Fruit fly (Drosophila melanogaster): ENCODE measurements around the gene Crag.

Crag gene

DNA sequence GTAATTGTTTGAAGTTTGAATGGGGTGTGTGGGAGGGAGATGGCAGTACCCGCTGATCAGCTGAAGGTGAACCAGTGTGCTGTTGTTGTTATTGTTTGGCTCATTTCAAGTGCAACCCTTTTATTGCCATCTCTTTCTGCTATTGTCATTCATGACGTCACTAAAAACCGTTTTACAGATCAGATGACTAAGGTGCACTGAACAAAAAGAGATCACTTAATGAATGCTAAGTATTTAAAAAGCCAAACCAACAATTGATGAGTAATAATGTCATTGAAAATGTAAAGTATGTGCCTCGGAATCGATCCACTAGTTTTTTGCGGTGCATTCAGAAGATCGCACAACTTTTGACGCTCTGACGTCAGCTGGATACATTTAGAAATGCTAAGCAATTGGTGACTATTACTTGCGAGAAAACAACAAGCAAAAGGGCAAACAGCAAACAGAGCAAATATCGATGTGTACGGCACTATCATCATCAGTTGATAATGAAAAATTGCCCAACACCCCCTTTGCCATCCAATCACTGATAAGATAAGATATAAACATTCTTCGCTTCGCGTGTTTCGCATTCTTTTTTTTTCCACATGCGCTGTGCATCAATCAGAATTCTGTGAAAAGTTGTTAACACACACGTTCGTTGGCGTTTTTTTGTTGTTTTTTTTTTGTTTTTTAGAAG is 17.0 kb upstream of the Crag start (continued):
- TF ChIP-seq tio (GFP tag; optimal IDR thresholded peaks at IDR 0.05) (no peak), CG8388 (GFP tag; optimal IDR thresholded peaks at IDR 0.05) (no peak), lmd (GFP tag; IDR thresholded peaks at IDR 0.05) (peak; percentile 31; the same call in 1 of the 2 replicates), bigmax (GFP tag; optimal IDR thresholded peaks at IDR 0.05) (no peak), Dfd (GFP tag; optimal IDR thresholded peaks at IDR 0.05) (no peak), phol (tag; optimal IDR thresholded peaks at IDR 0.05) (peak; percentile 4), CG8478 (optimal IDR thresholded peaks at IDR 0.05) (no peak), Hey (tag; optimal IDR thresholded peaks at IDR 0.05) (no peak), pum (GFP tag; optimal IDR thresholded peaks at IDR 0.05) (no peak), CG9727 (GFP tag; optimal IDR thresholded peaks at IDR 0.05) (peak; percentile 35), CG2889 (GFP tag; IDR thresholded peaks at IDR 0.05) (no peak), dm (GFP tag; optimal IDR thresholded peaks at IDR 0.05) (no peak), CG18764 (GFP tag; optimal IDR thresholded peaks at IDR 0.05) (no peak), ERR (GFP tag; optimal IDR thresholded peaks at IDR 0.05) (no peak), caup (GFP tag; optimal IDR thresholded peaks at IDR 0.05; ENCODE audit: severe bottlenecking) (no peak), gcm (GFP tag; optimal IDR thresholded peaks at IDR 0.05) (peak; percentile 41), CG16779 (GFP tag; IDR thresholded peaks at IDR 0.05) (no peak), Oaz (GFP tag; IDR thresholded peaks at IDR 0.05) (no peak), Oli (tag; optimal IDR thresholded peaks at IDR 0.05) (peak; percentile 33), Doc2 (GFP tag; IDR thresholded peaks at IDR 0.05) (no peak), fd102C (GFP tag; optimal IDR thresholded peaks at IDR 0.05) (no peak), bcd (GFP tag; optimal IDR thresholded peaks at IDR 0.05) (no peak), CG9437 (GFP tag; optimal IDR thresholded peaks at IDR 0.05) (peak; percentile 39), Gug (GFP tag; IDR thresholded peaks at IDR 0.05) (no peak), tgo (GFP tag; IDR thresholded peaks at IDR 0.05) (no peak; the same call in 2 of the 3 replicates), CG10267 (tag; optimal IDR thresholded peaks at IDR 0.05) (no peak), peb (GFP tag; IDR thresholded peaks at IDR 0.05) (no peak), p53 (GFP tag; optimal IDR thresholded peaks at IDR 0.05) (no peak), CG4707 (GFP tag; optimal IDR thresholded peaks at IDR 0.05) (no peak), croc (GFP tag; conservative IDR thresholded peaks at IDR 0.05) (no peak), CG5245 (GFP tag; optimal IDR thresholded peaks at IDR 0.05) (no peak), Usf (GFP tag; optimal IDR thresholded peaks at IDR 0.05) (no peak), CG13296 (GFP tag; optimal IDR thresholded peaks at IDR 0.05) (no peak), Xrp1 (GFP tag; IDR thresholded peaks at IDR 0.05) (peak; percentile 46), br (optimal IDR thresholded peaks at IDR 0.05) (no peak), CG18599 (GFP tag; optimal IDR thresholded peaks at IDR 0.05) (peak; percentile 57), wor (GFP tag; IDR thresholded peaks at IDR 0.05) (no peak), HmgZ (tag; optimal IDR thresholded peaks at IDR 0.05) (no peak), gt (GFP tag; IDR thresholded peaks at IDR 0.05) (no peak), ind (GFP tag; optimal IDR thresholded peaks at IDR 0.05) (peak; percentile 29), aop (GFP tag; IDR thresholded peaks at IDR 0.05) (no peak), CG10321 (GFP tag; IDR thresholded peaks at IDR 0.05) (peak; percentile 75), CG13624 (GFP tag; optimal IDR thresholded peaks at IDR 0.05) (peak; percentile 18), CG1529 (GFP tag; optimal IDR thresholded peaks at IDR 0.05) (no peak), disco-r (GFP tag; optimal IDR thresholded peaks at IDR 0.05) (no peak), Atf3 (GFP tag; optimal IDR thresholded peaks at IDR 0.05) (peak; percentile 45), CG12299 (tag; optimal IDR thresholded peaks at IDR 0.05) (no peak), CG4360 (GFP tag; IDR thresholded peaks at IDR 0.05) (peak; percentile 86), CG10147 (GFP tag; optimal IDR thresholded peaks at IDR 0.05) (no peak), fru (optimal IDR thresholded peaks at IDR 0.05) (no peak), so (GFP tag; IDR thresholded peaks at IDR 0.05) (no peak), chif (GFP tag; optimal IDR thresholded peaks at IDR 0.05) (peak in 1 of 2 experiments; percentile 3)

Measured in whole organism, embryonic.